Worm (Caenorhabditis elegans): Measurements from ENCODE around the gene dli-1.

Gene dli-1

DNA sequence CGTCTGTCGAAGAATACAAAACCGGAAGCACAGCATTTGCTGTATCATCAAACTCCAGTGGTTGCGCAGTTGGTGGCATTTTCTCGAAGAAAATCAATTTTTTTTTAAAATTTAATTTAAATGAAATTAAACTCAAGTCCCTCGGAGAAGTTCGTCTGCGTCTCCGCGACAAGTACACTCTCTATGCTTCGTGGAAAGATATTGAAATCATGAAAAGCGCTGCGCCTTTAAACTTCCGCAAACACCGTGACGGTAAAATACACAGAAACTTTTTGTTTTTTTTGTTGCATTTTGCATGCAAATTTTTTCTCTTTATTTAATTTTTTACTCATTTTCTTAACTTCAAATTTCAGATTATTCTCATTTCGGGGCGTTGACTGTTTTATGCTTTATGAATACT lies at the start of gene dli-1, which contains the start of the genes tin-9.2 and exos-4.1:
Gene dli-1 (minus strand): TSS at position 141 of the 400 bp plus-strand sequence.
Gene tin-9.2 (plus strand): TSS at position 344 of the 400 bp plus-strand sequence.
Gene exos-4.1 (plus strand): TSS at position 348 of the 400 bp plus-strand sequence.
- TF ChIP-seq aly-1 (tag; optimal IDR thresholded peaks at IDR 0.05) (no peak), F13C5.2 (tag; optimal IDR thresholded peaks at IDR 0.05) (peak; percentile 41)

DNA sequence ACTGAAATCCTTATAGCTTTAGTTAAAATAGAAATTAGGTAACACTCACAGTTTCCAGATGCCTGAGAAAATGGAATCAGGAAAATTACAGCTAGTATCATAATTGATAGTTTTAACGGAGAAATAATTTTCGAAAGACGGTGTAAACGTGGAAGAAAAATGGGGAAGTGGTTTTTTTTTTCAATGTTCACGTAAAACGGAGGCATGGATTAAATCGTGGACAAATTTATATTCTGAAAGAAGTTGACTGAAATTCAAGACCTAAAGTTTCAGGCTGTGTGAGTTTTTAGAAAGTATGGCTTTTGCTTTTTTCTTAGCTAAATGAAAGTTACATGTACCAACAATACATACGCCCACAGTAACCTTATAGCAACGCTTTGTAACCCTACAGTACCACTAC lies 43.7 kb upstream of the dli-1 start, which contains the start of gene spe-43:
Gene spe-43 (minus strand): TSS at position 101 of the 400 bp plus-strand sequence.
- TF ChIP-seq hmbx-1 (tag; optimal IDR thresholded peaks at IDR 0.05) (no peak), tra-4 (tag; optimal IDR thresholded peaks at IDR 0.05) (no peak), hmg-4 (GFP tag; optimal IDR thresholded peaks at IDR 0.05) (no peak), ceh-36 (tag; optimal IDR thresholded peaks at IDR 0.05) (no peak), pes-1 (GFP tag; IDR thresholded peaks at IDR 0.05) (no peak), ceh-13 (GFP tag; optimal IDR thresholded peaks at IDR 0.05) (no peak), flt-1 (GFP tag; IDR thresholded peaks at IDR 0.05) (no peak), tbx-37 (GFP tag; conservative IDR thresholded peaks at IDR 0.05) (no peak), tbx-11 (GFP tag; IDR thresholded peaks at IDR 0.05) (no peak), scrt-1 (GFP tag; IDR thresholded peaks at IDR 0.05) (no peak), aly-1 (tag; optimal IDR thresholded peaks at IDR 0.05) (no peak), ets-7 (tag; optimal IDR thresholded peaks at IDR 0.05) (no peak), hnd-1 (tag; optimal IDR thresholded peaks at IDR 0.05) (no peak)

- peak; percentile 76 for TF ChIP-seq scrt-1 (GFP tag; IDR thresholded peaks at IDR 0.05)
- peak; percentile 73 for TF ChIP-seq pes-1 (GFP tag; IDR thresholded peaks at IDR 0.05)
- TF ChIP-seq tbx-37 (GFP tag; conservative IDR thresholded peaks at IDR 0.05), result 0 out of 2 replicates have a peak, but pooled peaks have one; percentile 27
- peak; percentile 73; the same call in 1 of the 2 replicates for TF ChIP-seq sea-1 (GFP tag; conservative IDR thresholded peaks at IDR 0.05)
- TF ChIP-seq flt-1 (GFP tag; IDR thresholded peaks at IDR 0.05), result peak; percentile 71
These were observed 42.2 kb upstream of the dli-1 start for ce11 chrIV:13140792-13141191.

- no peak for TF ChIP-seq ama-1 (optimal IDR thresholded peaks at IDR 0.05)
- TF ChIP-seq tbx-37 (GFP tag; conservative IDR thresholded peaks at IDR 0.05), result no peak
- TF ChIP-seq F13C5.2 (tag; optimal IDR thresholded peaks at IDR 0.05), result no peak
- no peak for TF ChIP-seq B0310.2 (tag; optimal IDR thresholded peaks at IDR 0.05)
These were observed 29.1 kb upstream of the dli-1 start for ce11 chrIV:13127720-13128119.

DNA sequence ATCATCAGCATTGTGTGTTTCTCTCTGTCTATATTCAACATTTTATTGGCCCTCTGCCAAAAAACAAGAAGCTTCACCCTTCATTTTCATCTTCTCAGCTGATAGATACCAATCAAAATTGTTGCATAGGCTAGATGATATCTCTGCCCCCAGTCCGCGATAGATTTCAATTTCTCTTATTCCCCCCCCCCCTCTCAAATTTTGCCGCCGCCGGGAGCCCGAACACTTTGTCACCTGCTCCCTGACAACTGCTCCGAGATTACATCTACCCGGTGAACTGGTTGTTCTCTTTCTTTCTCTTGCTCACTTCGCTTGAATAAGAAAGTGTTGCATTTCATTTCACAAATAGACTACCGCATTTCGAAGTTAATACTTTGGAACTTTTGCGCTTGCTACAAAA lies 27.4 kb upstream of the dli-1 start:
- no peak for TF ChIP-seq ets-7 (tag; optimal IDR thresholded peaks at IDR 0.05)
- no peak for TF ChIP-seq aly-1 (tag; optimal IDR thresholded peaks at IDR 0.05)
- no peak for TF ChIP-seq sea-1 (GFP tag; conservative IDR thresholded peaks at IDR 0.05)

ce11 chrIV:13121396-13121795 lies 22.8 kb upstream of the dli-1 start:
- no peak for TF ChIP-seq scrt-1 (GFP tag; IDR thresholded peaks at IDR 0.05)
- no peak for TF ChIP-seq ets-7 (tag; optimal IDR thresholded peaks at IDR 0.05)
- TF ChIP-seq F13C5.2 (tag; optimal IDR thresholded peaks at IDR 0.05), result no peak
- TF ChIP-seq tbx-37 (GFP tag; conservative IDR thresholded peaks at IDR 0.05), result no peak
- TF ChIP-seq hmbx-1 (tag; optimal IDR thresholded peaks at IDR 0.05), result no peak
- no peak for TF ChIP-seq flt-1 (GFP tag; IDR thresholded peaks at IDR 0.05)
- no peak for TF ChIP-seq tbx-11 (GFP tag; IDR thresholded peaks at IDR 0.05)
- TF ChIP-seq pes-1 (GFP tag; IDR thresholded peaks at IDR 0.05), result no peak
- TF ChIP-seq tra-4 (tag; optimal IDR thresholded peaks at IDR 0.05), result no peak
- TF ChIP-seq B0310.2 (tag; optimal IDR thresholded peaks at IDR 0.05), result no peak
- no peak for TF ChIP-seq ceh-13 (GFP tag; optimal IDR thresholded peaks at IDR 0.05)
- no peak for TF ChIP-seq aly-1 (tag; optimal IDR thresholded peaks at IDR 0.05)
- TF ChIP-seq hnd-1 (tag; optimal IDR thresholded peaks at IDR 0.05), result no peak
- TF ChIP-seq ama-1 (optimal IDR thresholded peaks at IDR 0.05), result no peak

DNA sequence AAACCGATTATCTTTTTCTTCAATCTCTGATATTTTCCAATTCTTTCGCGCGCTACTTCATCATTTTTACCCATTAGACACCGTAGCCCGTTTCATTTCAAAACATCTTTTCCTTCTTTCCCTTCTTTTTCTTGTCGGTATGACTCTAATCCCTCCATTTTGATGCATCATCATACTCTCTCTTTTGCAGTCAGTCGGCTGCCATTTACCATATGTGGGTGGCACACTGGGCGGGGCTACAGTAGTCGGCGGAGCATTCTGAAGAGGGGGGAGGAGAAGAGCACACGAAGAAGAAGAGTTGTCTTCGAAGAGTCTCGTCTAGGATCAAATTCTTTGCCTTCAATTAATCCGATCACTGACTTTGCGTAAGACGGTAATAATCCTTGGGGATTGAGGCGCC lies 20.2 kb upstream of the dli-1 start, which contains the start of gene unc-30:
Gene unc-30 (plus strand): TSS at position 184 of the 400 bp plus-strand sequence.
- TF ChIP-seq ceh-36 (tag; optimal IDR thresholded peaks at IDR 0.05) (peak; percentile 63), tbx-37 (GFP tag; conservative IDR thresholded peaks at IDR 0.05) (no peak)

- no peak for TF ChIP-seq B0310.2 (tag; optimal IDR thresholded peaks at IDR 0.05)
- no peak for TF ChIP-seq scrt-1 (GFP tag; IDR thresholded peaks at IDR 0.05)
- TF ChIP-seq sea-1 (GFP tag; conservative IDR thresholded peaks at IDR 0.05), result no peak
- TF ChIP-seq flt-1 (GFP tag; IDR thresholded peaks at IDR 0.05), result no peak
- no peak for TF ChIP-seq hmbx-1 (tag; optimal IDR thresholded peaks at IDR 0.05)
- TF ChIP-seq ets-7 (tag; optimal IDR thresholded peaks at IDR 0.05), result no peak
- no peak for TF ChIP-seq tbx-11 (GFP tag; IDR thresholded peaks at IDR 0.05)
- TF ChIP-seq hnd-1 (tag; optimal IDR thresholded peaks at IDR 0.05), result no peak
- no peak for TF ChIP-seq pes-1 (GFP tag; IDR thresholded peaks at IDR 0.05)
- TF ChIP-seq ceh-36 (tag; optimal IDR thresholded peaks at IDR 0.05), result no peak
These were observed 18.1 kb upstream of the dli-1 start for ce11 chrIV:13116679-13117078.

- TF ChIP-seq hnd-1 (tag; optimal IDR thresholded peaks at IDR 0.05) (no peak), tra-4 (tag; optimal IDR thresholded peaks at IDR 0.05) (no peak), ceh-13 (GFP tag; optimal IDR thresholded peaks at IDR 0.05) (no peak), ama-1 (optimal IDR thresholded peaks at IDR 0.05) (no peak), hmg-4 (GFP tag; optimal IDR thresholded peaks at IDR 0.05) (no peak)
These were observed 14.4 kb upstream of the dli-1 start, which contains the start of gene best-2 for ce11 chrIV:13112982-13113381. TSS of gene best-2 (minus strand) at chrIV:13113082.

Measured in whole organism, early embryonic.